Worm (Caenorhabditis elegans) whole organism, L4/young adult: ENCODE results near the gene R09E10.8.

Experiments used
- W03F9.2 ChIP-seq: fragments of 150-350 bp; optimal IDR thresholded peaks from 2 replicates; lab custom pipeline; 2014; ENCODE audit warnings: missing biosample characterization, missing genetic modification characterization
- dao-5 ChIP-seq: sonication (generic microtip); optimal IDR thresholded peaks from 2 replicates; lab custom pipeline; 2016; ENCODE audit warnings: missing genotype, missing genetic modification characterization, moderate library complexity, missing compliant biosample characterization
- him-1 ChIP-seq: sonication (generic microtip); optimal IDR thresholded peaks from 2 replicates; lab custom pipeline; 2016; ENCODE audit warnings: missing genotype, missing genetic modification reagents, missing genetic modification characterization, missing compliant biosample characterization

- TF ChIP-seq him-1 (tag; lab: Kevin White, UChicago) (no peak), dao-5 (tag; lab: Kevin White, UChicago) (no peak), W03F9.2 (tag; lab: Kevin White, UChicago) (no peak)
These were observed at the start of gene R09E10.8 for ce11 chrIV:10310329-10310728.
